Worm (Caenorhabditis elegans): ENCODE results near the gene nep-22.

Gene nep-22

ce11 chrX:9062523-9062922 lies 28.2 kb downstream of the nep-22 start, which contains the start of gene F47E1.4:
F47E1.4 (plus strand) TSS chrX:9062823.
- TF ChIP-seq rpc-1 (optimal IDR thresholded peaks at IDR 0.05) (no peak), rpc-1 (tag; optimal IDR thresholded peaks at IDR 0.05) (no peak), nhr-80 (tag; optimal IDR thresholded peaks at IDR 0.05) (no peak), Y53F4B.3 (GFP tag; IDR thresholded peaks at IDR 0.05) (no peak), ztf-25 (GFP tag; IDR thresholded peaks at IDR 0.05) (no peak), snpc-1.1 (tag; optimal IDR thresholded peaks at IDR 0.05; ENCODE audit: insufficient read depth) (no peak), unc-130 (GFP tag; optimal IDR thresholded peaks at IDR 0.05) (no peak), zim-3 (tag; optimal IDR thresholded peaks at IDR 0.05) (no peak), hmg-1.2 (GFP tag; IDR thresholded peaks at IDR 0.05) (no peak), Y67H2A.10 (GFP tag; conservative IDR thresholded peaks at IDR 0.05) (no peak), C06A6.2 (GFP tag; conservative IDR thresholded peaks at IDR 0.05) (no peak), somi-1 (GFP tag; optimal IDR thresholded peaks at IDR 0.05) (no peak)

ce11 chrX:9063439-9063838 lies 29.1 kb downstream of the nep-22 start:
- no peak for TF ChIP-seq ama-1 (optimal IDR thresholded peaks at IDR 0.05)
- TF ChIP-seq ama-1 (GFP tag; optimal IDR thresholded peaks at IDR 0.05): no peak
- no peak for TF ChIP-seq F37B4.10 (GFP tag; IDR thresholded peaks at IDR 0.05)
- no peak for TF ChIP-seq fkh-3 (tag; optimal IDR thresholded peaks at IDR 0.05)
- no peak for TF ChIP-seq Y53F4B.3 (GFP tag; IDR thresholded peaks at IDR 0.05)
- no peak for TF ChIP-seq efl-1 (GFP tag; optimal IDR thresholded peaks at IDR 0.05)
- no peak for TF ChIP-seq madf-3 (GFP tag; IDR thresholded peaks at IDR 0.05)
- no peak for TF ChIP-seq Y53G8AR.9 (GFP tag; conservative IDR thresholded peaks at IDR 0.05)
- TF ChIP-seq lsy-27 (tag; optimal IDR thresholded peaks at IDR 0.05; ENCODE audit: borderline replicate concordance, insufficient read depth): no peak
- TF ChIP-seq hlh-26 (GFP tag; conservative IDR thresholded peaks at IDR 0.05): no peak
- no peak for TF ChIP-seq ZK185.1 (tag; optimal IDR thresholded peaks at IDR 0.05; ENCODE audit: poor library complexity, severe bottlenecking)
- TF ChIP-seq ztf-22 (GFP tag; optimal IDR thresholded peaks at IDR 0.05): no peak
- TF ChIP-seq B0261.1 (tag; optimal IDR thresholded peaks at IDR 0.05): no peak
- no peak for TF ChIP-seq snpc-1.1 (tag; optimal IDR thresholded peaks at IDR 0.05; ENCODE audit: insufficient read depth)
- no peak for TF ChIP-seq F22D6.2 (tag; optimal IDR thresholded peaks at IDR 0.05)
- TF ChIP-seq snpc-3.4 (tag; optimal IDR thresholded peaks at IDR 0.05): no peak
- TF ChIP-seq F57C9.4 (tag; optimal IDR thresholded peaks at IDR 0.05): no peak
- no peak for TF ChIP-seq repo-1 (tag; optimal IDR thresholded peaks at IDR 0.05)

- TF ChIP-seq hlh-26 (GFP tag; conservative IDR thresholded peaks at IDR 0.05) (no peak), hmg-20 (GFP tag; IDR thresholded peaks at IDR 0.05) (no peak), atf-7 (tag; optimal IDR thresholded peaks at IDR 0.05) (no peak), lsy-27 (tag; optimal IDR thresholded peaks at IDR 0.05; ENCODE audit: borderline replicate concordance, insufficient read depth) (no peak), egl-18 (GFP tag; IDR thresholded peaks at IDR 0.05) (no peak), T26A5.8 (tag; optimal IDR thresholded peaks at IDR 0.05) (no peak), dpff-1 (tag; optimal IDR thresholded peaks at IDR 0.05) (no peak), hmg-1.2 (GFP tag; IDR thresholded peaks at IDR 0.05) (no peak), B0035.1 (tag; optimal IDR thresholded peaks at IDR 0.05) (no peak), chd-7 (tag; optimal IDR thresholded peaks at IDR 0.05) (no peak), aptf-2 (GFP tag; conservative IDR thresholded peaks at IDR 0.05) (no peak)
These were observed 33.0 kb downstream of the nep-22 start for ce11 chrX:9067230-9067822.
